Fruit fly (Drosophila melanogaster): ENCODE data around the gene CG10514.

CG10514 gene

DNA sequence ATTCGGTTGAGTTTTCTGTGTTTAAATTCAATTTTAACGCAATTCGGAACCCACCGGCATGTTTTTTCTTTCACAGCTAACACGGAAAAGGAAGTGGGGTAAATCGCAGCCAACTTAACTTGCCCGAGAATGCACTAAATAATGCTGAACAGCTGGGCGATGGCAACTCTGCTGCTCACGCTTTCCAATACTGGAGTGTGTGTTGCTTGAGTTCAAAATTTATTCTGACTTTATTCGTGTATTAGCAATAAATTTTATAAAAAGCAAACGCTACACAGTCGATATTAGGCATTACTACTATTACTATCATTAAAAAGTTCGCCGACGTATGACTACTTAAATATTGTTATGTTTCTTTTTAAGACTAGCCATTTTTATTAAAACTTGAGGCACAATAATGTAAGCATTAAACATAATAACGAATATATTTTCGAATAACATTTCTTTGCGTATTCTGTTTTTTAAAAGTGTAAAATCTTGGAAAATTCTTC is 32.2 kb downstream of the CG10514 start, which contains the start of the genes RpS27 and Nup37 (continued):
- TF ChIP-seq mld (GFP tag; IDR thresholded peaks at IDR 0.05; ENCODE audit: partially characterized antibody) (no peak), Doc2 (GFP tag; IDR thresholded peaks at IDR 0.05) (peak; percentile 94), sima (GFP tag; optimal IDR thresholded peaks at IDR 0.05) (peak; percentile 97), stc (GFP tag; IDR thresholded peaks at IDR 0.05) (peak; percentile 93), gcm2 (GFP tag; optimal IDR thresholded peaks at IDR 0.05) (peak; percentile 98), Sox102F (GFP tag; optimal IDR thresholded peaks at IDR 0.05) (peak; percentile 90), CG6272 (GFP tag; IDR thresholded peaks at IDR 0.05) (peak; percentile 91), Atf6 (GFP tag; IDR thresholded peaks at IDR 0.05) (peak; percentile 93), unpg (GFP tag; optimal IDR thresholded peaks at IDR 0.05) (peak; percentile 95), tx (GFP tag; optimal IDR thresholded peaks at IDR 0.05) (peak; percentile 97), CG12104 (GFP tag; optimal IDR thresholded peaks at IDR 0.05) (peak; percentile 99), cg (GFP tag; optimal IDR thresholded peaks at IDR 0.05) (no peak), Mes4 (GFP tag; optimal IDR thresholded peaks at IDR 0.05) (peak; percentile 99), prd (optimal IDR thresholded peaks at IDR 0.05) (no peak), prd (GFP tag; IDR thresholded peaks at IDR 0.05) (peak; percentile 91), mirr (GFP tag; optimal IDR thresholded peaks at IDR 0.05) (peak; percentile 100), pnt (GFP tag; optimal IDR thresholded peaks at IDR 0.05) (peak; percentile 91), ab (GFP tag; optimal IDR thresholded peaks at IDR 0.05) (peak; percentile 94), lola (GFP tag; optimal IDR thresholded peaks at IDR 0.05) (peak in 1 of 3 experiments; percentile 83), sens (GFP tag) (peak; percentile 99), wdn (GFP tag; IDR thresholded peaks at IDR 0.05) (peak; percentile 94), jumu (GFP tag; optimal IDR thresholded peaks at IDR 0.05) (peak; percentile 96), bbx (GFP tag; IDR thresholded peaks at IDR 0.05; ENCODE audit: partially characterized antibody) (0 out of 2 replicates have a peak, but pooled peaks have one; percentile 34), usp (GFP tag; optimal IDR thresholded peaks at IDR 0.05) (no peak), aop (GFP tag; IDR thresholded peaks at IDR 0.05) (peak; percentile 80; the same call in 1 of the 2 replicates), CG9609 (GFP tag; optimal IDR thresholded peaks at IDR 0.05) (peak; percentile 99), CG15011 (GFP tag; optimal IDR thresholded peaks at IDR 0.05) (peak; percentile 99), CG1602 (GFP tag; optimal IDR thresholded peaks at IDR 0.05) (peak; percentile 95), CG4820 (GFP tag; optimal IDR thresholded peaks at IDR 0.05) (peak; percentile 97), CG18262 (tag; optimal IDR thresholded peaks at IDR 0.05) (peak; percentile 91), tio (GFP tag; optimal IDR thresholded peaks at IDR 0.05) (peak; percentile 96), Dp (GFP tag; optimal IDR thresholded peaks at IDR 0.05) (peak; percentile 77), cato (GFP tag; optimal IDR thresholded peaks at IDR 0.05; ENCODE audit: borderline replicate concordance) (peak; percentile 96), pum (GFP tag; optimal IDR thresholded peaks at IDR 0.05) (peak; percentile 97), eyg (GFP tag; optimal IDR thresholded peaks at IDR 0.05) (peak; percentile 99), bigmax (GFP tag; optimal IDR thresholded peaks at IDR 0.05) (peak; percentile 86), CG8765 (GFP tag; IDR thresholded peaks at IDR 0.05) (peak; percentile 89), CG32772 (GFP tag; IDR thresholded peaks at IDR 0.05) (peak; percentile 96), Neu2 (GFP tag; optimal IDR thresholded peaks at IDR 0.05; ENCODE audit: borderline replicate concordance) (peak; percentile 93), pita (GFP tag; optimal IDR thresholded peaks at IDR 0.05) (no peak), ERR (GFP tag; optimal IDR thresholded peaks at IDR 0.05) (peak; percentile 90), CG3163 (GFP tag; optimal IDR thresholded peaks at IDR 0.05) (peak; percentile 94), Ets97D (GFP tag; optimal IDR thresholded peaks at IDR 0.05) (peak; percentile 100), sc (optimal IDR thresholded peaks at IDR 0.05) (no peak), sc (GFP tag; optimal IDR thresholded peaks at IDR 0.05) (peak; percentile 97), CG7786 (GFP tag; optimal IDR thresholded peaks at IDR 0.05) (peak; percentile 98), CG9215 (GFP tag; IDR thresholded peaks at IDR 0.05) (peak; percentile 91), CG2678 (tag; optimal IDR thresholded peaks at IDR 0.05) (peak; percentile 92), gro (GFP tag; optimal IDR thresholded peaks at IDR 0.05) (peak; percentile 97), CG17612 (GFP tag; IDR thresholded peaks at IDR 0.05) (peak; percentile 93), CG16813 (GFP tag; IDR thresholded peaks at IDR 0.05; ENCODE audit: partially characterized antibody) (peak; percentile 48; the same call in 2 of the 3 replicates), disco-r (GFP tag; optimal IDR thresholded peaks at IDR 0.05) (peak; percentile 98)
